Worm (Caenorhabditis elegans): Measurements from ENCODE around the gene C54E10.11.

DNA sequence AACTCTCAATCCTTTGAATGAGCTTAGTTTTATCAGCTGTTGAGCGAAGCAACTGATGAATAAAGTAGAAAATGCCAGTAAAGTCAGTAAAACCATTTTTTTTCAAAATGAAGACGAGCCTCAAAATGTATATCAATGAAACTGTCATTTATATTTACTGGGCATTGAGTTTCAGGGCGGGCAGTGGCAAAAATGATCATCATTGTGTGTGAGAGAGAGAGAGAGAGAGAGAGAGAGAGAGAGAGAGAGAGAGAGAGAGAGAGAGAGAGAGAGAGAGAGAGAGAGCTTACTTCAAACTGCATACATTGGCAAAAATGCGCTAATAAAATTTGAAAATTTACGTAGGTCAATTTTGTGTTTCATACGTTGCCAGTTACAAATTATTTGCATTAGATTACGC, 41.8 kb downstream of the C54E10.11 start, which contains the start of gene F11D11.3:
- TF ChIP-seq elt-3 (tag; optimal IDR thresholded peaks at IDR 0.05) = no peak
- TF ChIP-seq lin-13 (tag; optimal IDR thresholded peaks at IDR 0.05) = no peak
- no peak for TF ChIP-seq unc-62 (GFP tag; optimal IDR thresholded peaks at IDR 0.05)
- TF ChIP-seq snpc-4 (tag; optimal IDR thresholded peaks at IDR 0.05) = no peak
- TF ChIP-seq nhr-237 (tag; optimal IDR thresholded peaks at IDR 0.05) = no peak
- TF ChIP-seq nhr-12 (tag; optimal IDR thresholded peaks at IDR 0.05) = no peak
